Fruit fly (Drosophila melanogaster): ENCODE results near the gene CG42718.

DNA sequence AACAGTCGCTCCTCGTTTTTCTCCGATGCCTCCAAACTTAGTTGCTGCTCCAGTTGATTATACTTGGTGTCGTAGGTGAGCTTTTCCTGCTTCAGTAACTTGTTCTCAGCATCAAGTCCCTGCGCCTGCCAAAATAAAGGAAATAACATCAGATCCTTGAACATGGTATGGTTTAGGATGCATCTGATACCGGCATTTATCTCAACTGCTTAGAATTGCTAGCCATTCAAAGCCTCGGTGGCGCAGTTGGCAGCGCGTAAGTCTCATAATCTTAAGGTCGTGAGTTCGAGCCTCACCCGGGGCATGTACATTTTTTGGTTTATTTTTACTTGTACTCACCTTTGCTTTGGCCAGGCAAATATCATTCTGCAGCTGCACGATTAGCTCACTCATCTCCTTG, 28.6 kb upstream of the CG42718 start:
- TF ChIP-seq ttk (optimal IDR thresholded peaks at IDR 0.05) (no peak), Myc (optimal IDR thresholded peaks at IDR 0.05) (no peak), psq (optimal IDR thresholded peaks at IDR 0.05) (no peak), insv (optimal IDR thresholded peaks at IDR 0.05) (no peak), Sin3A (optimal IDR thresholded peaks at IDR 0.05) (no peak)
